Worm (Caenorhabditis elegans): ENCODE results near the gene F52C9.3.

ce11 chrIII:5286205-5286604 lies 35.5 kb upstream of the F52C9.3 start, which contains the start of gene ZC395.11:
- no peak for TF ChIP-seq ceh-34 (tag; optimal IDR thresholded peaks at IDR 0.05)
- no peak for TF ChIP-seq rnt-1 (tag; optimal IDR thresholded peaks at IDR 0.05)
- no peak for TF ChIP-seq hlh-13 (GFP tag; optimal IDR thresholded peaks at IDR 0.05)
- TF ChIP-seq che-1 (tag; optimal IDR thresholded peaks at IDR 0.05), result no peak
